Fruit fly (Drosophila melanogaster): Measurements from ENCODE around the gene CG9555.

DNA sequence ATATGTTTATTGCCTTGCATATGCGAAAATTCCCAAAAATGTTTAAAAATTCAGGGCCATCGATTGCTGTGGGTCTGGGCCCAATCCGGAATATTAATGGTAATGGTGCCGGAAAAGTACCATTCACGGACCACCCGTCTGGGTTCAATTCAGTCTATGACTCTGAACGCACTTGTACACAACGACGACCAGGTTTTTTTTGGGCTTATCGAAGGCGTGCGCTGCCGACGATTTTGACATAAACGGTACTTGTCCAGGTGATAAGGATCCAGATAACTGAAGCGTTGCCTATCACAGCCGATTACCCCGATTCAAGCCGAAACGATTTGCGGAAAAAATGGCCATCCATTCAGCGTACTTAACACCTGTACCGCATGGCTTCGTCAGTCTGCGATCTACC lies at the start of gene CG9555:
- TF ChIP-seq insv (optimal IDR thresholded peaks at IDR 0.05): no peak
- no peak for TF ChIP-seq Sin3A (optimal IDR thresholded peaks at IDR 0.05)

All from Kc167 (cell line).